Worm (Caenorhabditis elegans) whole organism, young adult: Measurements from ENCODE around the gene gskl-1.

Source experiments
- B0035.1 ChIP-seq: sonication (generic microtip); optimal IDR thresholded peaks from 2 replicates; lab custom pipeline; 2016; ENCODE audit warnings: missing genetic modification characterization, mild to moderate bottlenecking, missing compliant biosample characterization, missing genotype, missing genetic modification reagents
- B0336.3 ChIP-seq: fragments of 200-800 bp; sonication (Bioruptor generic); IDR thresholded peaks from 2 replicates; pipeline ENCODE4 v1.3.6; 2022; ENCODE audit warnings: missing genetic modification characterization, missing compliant biosample characterization
- D2030.7 ChIP-seq: fragments of 200-800 bp; sonication (Bioruptor generic); IDR thresholded peaks from 2 replicates; pipeline ENCODE4 v1.3.6; 2022; ENCODE audit warnings: missing genetic modification reagents, missing genetic modification characterization, missing compliant biosample characterization
- F10E7.11 ChIP-seq: sonication (generic microtip); optimal IDR thresholded peaks from 2 replicates; lab custom pipeline; 2017; ENCODE audit warnings: mild to moderate bottlenecking, missing genetic modification characterization, moderate library complexity, missing compliant biosample characterization
- F22D6.2 ChIP-seq: sonication (generic microtip); optimal IDR thresholded peaks from 2 replicates; lab custom pipeline; 2016; ENCODE audit warnings: mild to moderate bottlenecking, missing genetic modification characterization, missing compliant biosample characterization
- F49E8.2 ChIP-seq: sonication (generic microtip); optimal IDR thresholded peaks from 3 replicates; lab custom pipeline; 2017; ENCODE audit warnings: missing genetic modification characterization, mild to moderate bottlenecking, missing compliant biosample characterization, antibody characterized with exemption, moderate library complexity; ENCODE audit not compliant: insufficient read depth
- F57A8.1 ChIP-seq: fragments of 200-800 bp; sonication (Bioruptor generic); optimal IDR thresholded peaks from 2 replicates; lab custom pipeline; 2018; ENCODE audit warnings: mild to moderate bottlenecking, missing genetic modification characterization, moderate library complexity, missing compliant biosample characterization
- F57C9.4 ChIP-seq: sonication (generic microtip); optimal IDR thresholded peaks from 2 replicates; lab custom pipeline; 2017; ENCODE audit warnings: mild to moderate bottlenecking, missing genetic modification characterization, missing compliant biosample characterization
- T07F8.4 ChIP-seq: sonication (generic microtip); optimal IDR thresholded peaks from 2 replicates; lab custom pipeline; 2016; ENCODE audit warnings: mild to moderate bottlenecking, missing genetic modification characterization, moderate library complexity, missing compliant biosample characterization
- Y56A3A.18 ChIP-seq: fragments of 200-800 bp; sonication (Bioruptor generic); IDR thresholded peaks from 2 replicates; pipeline ENCODE4 v1.3.6; 2022; ENCODE audit warnings: missing genetic modification reagents, missing genetic modification characterization, missing compliant biosample characterization
- Y67H2A.10 ChIP-seq: fragments of 200-800 bp; sonication (Bioruptor generic); conservative IDR thresholded peaks from 2 replicates; pipeline ENCODE4 v1.3.6; 2022; ENCODE audit warnings: missing genetic modification reagents, missing genetic modification characterization, missing compliant biosample characterization
- Y79H2A.3 ChIP-seq: fragments of 200-800 bp; sonication (Bioruptor generic); conservative IDR thresholded peaks from 2 replicates; pipeline ENCODE4 v1.3.6; 2022; ENCODE audit warnings: missing genetic modification reagents, missing genetic modification characterization, missing compliant biosample characterization
- Y95B8A.8 ChIP-seq: fragments of 200-800 bp; sonication (Bioruptor generic); IDR thresholded peaks from 2 replicates; pipeline ENCODE4 v1.3.6; 2022; ENCODE audit warnings: missing genetic modification reagents, missing genetic modification characterization, missing compliant biosample characterization
- aptf-2 ChIP-seq: fragments of 200-800 bp; sonication (Bioruptor generic); conservative IDR thresholded peaks from 2 replicates; pipeline ENCODE4 v1.3.6; 2022; ENCODE audit warnings: missing genetic modification reagents, missing genetic modification characterization, missing compliant biosample characterization
- athp-1 ChIP-seq: sonication (generic microtip); optimal IDR thresholded peaks from 2 replicates; lab custom pipeline; 2017; ENCODE audit warnings: mild to moderate bottlenecking, missing genetic modification characterization, missing compliant biosample characterization
- attf-6 ChIP-seq: fragments of 200-800 bp; sonication (Bioruptor generic); IDR thresholded peaks from 2 replicates; pipeline ENCODE4 v1.3.6; 2022; ENCODE audit warnings: missing genetic modification reagents, missing genetic modification characterization, missing compliant biosample characterization
- cebp-1 ChIP-seq, 2 experiments: fragments of 200-800 bp in 1 of 2; sonication (Bioruptor generic) in 1 of 2; sonication (generic microtip) in 1 of 2; IDR thresholded peaks in 1 of 2; optimal IDR thresholded peaks in 1 of 2; 2 replicates each; pipeline versions ENCODE4 v1.3.6 to Lab custom; 2017 to 2022; ENCODE audit warnings: missing compliant biosample characterization in 2 of 2, missing genetic modification characterization in 2 of 2, mild to moderate bottlenecking in 1 of 2, missing genetic modification reagents in 1 of 2, moderate library complexity in 1 of 2
- ceh-40 ChIP-seq: fragments of 200-800 bp; sonication (Bioruptor generic); IDR thresholded peaks from 2 replicates; pipeline ENCODE4 v1.3.6; 2022; ENCODE audit warnings: missing genetic modification characterization, missing compliant biosample characterization
- ceh-58 ChIP-seq: fragments of 200-800 bp; sonication (Bioruptor generic); IDR thresholded peaks from 2 replicates; pipeline ENCODE4 v1.3.6; 2022; ENCODE audit warnings: missing genetic modification characterization, missing compliant biosample characterization
- chd-7 ChIP-seq: sonication (generic microtip); optimal IDR thresholded peaks from 2 replicates; lab custom pipeline; 2016; ENCODE audit warnings: mild to moderate bottlenecking, missing genetic modification characterization, moderate library complexity, missing compliant biosample characterization
- die-1 ChIP-seq: sonication (generic microtip); optimal IDR thresholded peaks from 2 replicates; lab custom pipeline; 2016; ENCODE audit warnings: missing genotype, mild to moderate bottlenecking, missing genetic modification characterization, missing compliant biosample characterization
- dox-1 ChIP-seq: fragments of 200-800 bp; sonication (Bioruptor generic); IDR thresholded peaks from 2 replicates; pipeline ENCODE4 v1.3.6; 2022; ENCODE audit warnings: missing genetic modification reagents, missing genetic modification characterization, missing compliant biosample characterization
- dpl-1 ChIP-seq: fragments of 150-350 bp; optimal IDR thresholded peaks from 2 replicates; lab custom pipeline; 2014; ENCODE audit warnings: missing biosample characterization, missing genetic modification reagents, missing genetic modification characterization
- egl-18 ChIP-seq: fragments of 200-800 bp; sonication (Bioruptor generic); IDR thresholded peaks from 2 replicates; pipeline ENCODE4 v1.3.6; 2022; ENCODE audit warnings: missing genetic modification reagents, missing genetic modification characterization, missing compliant biosample characterization
- ekl-4 ChIP-seq: fragments of 200-800 bp; sonication (Bioruptor generic); IDR thresholded peaks from 2 replicates; pipeline ENCODE4 v1.3.6; 2022; ENCODE audit warnings: missing genetic modification reagents, missing genetic modification characterization, missing compliant biosample characterization
- fkh-3 ChIP-seq: sonication (generic microtip); optimal IDR thresholded peaks from 2 replicates; lab custom pipeline; 2016; ENCODE audit warnings: mild to moderate bottlenecking, missing genetic modification characterization, missing compliant biosample characterization
- him-1 ChIP-seq: sonication (generic microtip); optimal IDR thresholded peaks from 2 replicates; lab custom pipeline; 2016; ENCODE audit warnings: missing genotype, missing genetic modification reagents, missing genetic modification characterization, missing compliant biosample characterization
- hrde-1 ChIP-seq: sonication (generic microtip); optimal IDR thresholded peaks from 2 replicates; lab custom pipeline; 2016; ENCODE audit warnings: missing genetic modification characterization, mild to moderate bottlenecking, missing compliant biosample characterization, moderate library complexity, missing genotype, missing genetic modification reagents, borderline replicate concordance
- let-526 ChIP-seq: fragments of 200-800 bp; sonication (Bioruptor generic); IDR thresholded peaks from 2 replicates; pipeline ENCODE4 v1.3.6; 2022; ENCODE audit warnings: missing genetic modification reagents, missing genetic modification characterization, missing compliant biosample characterization
- lin-26 ChIP-seq: fragments of 200-800 bp; sonication (Bioruptor generic); IDR thresholded peaks from 2 replicates; pipeline ENCODE4 v1.3.6; 2022; ENCODE audit warnings: missing genetic modification reagents, missing genetic modification characterization, missing compliant biosample characterization
- lin-35 ChIP-seq, 3 experiments: fragments of 150-350 bp in 2 of 3; sonication (generic microtip) in 1 of 3; optimal IDR thresholded peaks; 2 replicates each; lab custom pipeline; 2014 to 2018; ENCODE audit warnings: missing biosample characterization in 3 of 3, missing genetic modification characterization in 3 of 3, missing genetic modification reagents in 3 of 3
- lsl-1 ChIP-seq: fragments of 200-800 bp; sonication (Bioruptor generic); optimal IDR thresholded peaks from 2 replicates; lab custom pipeline; 2018; ENCODE audit warnings: mild to moderate bottlenecking, missing genetic modification characterization, moderate library complexity, missing compliant biosample characterization
- madf-10 ChIP-seq: sonication (generic microtip); optimal IDR thresholded peaks from 2 replicates; lab custom pipeline; 2016; ENCODE audit warnings: mild to moderate bottlenecking, missing genetic modification characterization, missing compliant biosample characterization
- madf-3 ChIP-seq: fragments of 200-800 bp; sonication (Bioruptor generic); IDR thresholded peaks from 2 replicates; pipeline ENCODE4 v1.3.6; 2022; ENCODE audit warnings: missing genetic modification reagents, missing genetic modification characterization, missing compliant biosample characterization
- madf-6 ChIP-seq: fragments of 200-800 bp; sonication (Bioruptor generic); IDR thresholded peaks from 2 replicates; pipeline ENCODE4 v1.3.6; 2022; ENCODE audit warnings: missing genetic modification reagents, missing genetic modification characterization, missing compliant biosample characterization
- madf-8 ChIP-seq: fragments of 200-800 bp; sonication (Bioruptor generic); conservative IDR thresholded peaks from 2 replicates; pipeline ENCODE4 v1.3.6; 2022; ENCODE audit warnings: missing genetic modification reagents, missing genetic modification characterization, missing compliant biosample characterization
- mes-4 ChIP-seq: sonication (generic microtip); optimal IDR thresholded peaks from 2 replicates; lab custom pipeline; 2016; ENCODE audit warnings: missing genotype, missing genetic modification characterization, missing compliant biosample characterization
- nfya-2 ChIP-seq: fragments of 200-800 bp; sonication (Bioruptor generic); IDR thresholded peaks from 2 replicates; pipeline ENCODE4 v1.3.6; 2022; ENCODE audit warnings: missing genetic modification reagents, missing genetic modification characterization, missing compliant biosample characterization
- nhr-120 ChIP-seq: fragments of 200-800 bp; sonication (Bioruptor generic); IDR thresholded peaks from 2 replicates; pipeline ENCODE4 v1.3.6; 2022; ENCODE audit warnings: missing genetic modification characterization, missing compliant biosample characterization
- nhr-27 ChIP-seq: fragments of 200-800 bp; sonication (Bioruptor generic); optimal IDR thresholded peaks from 2 replicates; lab custom pipeline; 2018; ENCODE audit warnings: mild to moderate bottlenecking, missing genetic modification characterization, moderate library complexity, missing compliant biosample characterization
- nhr-80 ChIP-seq: sonication (generic microtip); optimal IDR thresholded peaks from 2 replicates; lab custom pipeline; 2016; ENCODE audit warnings: missing genetic modification characterization, missing compliant biosample characterization
- nhr-90 ChIP-seq: sonication (generic microtip); optimal IDR thresholded peaks from 2 replicates; lab custom pipeline; 2016; ENCODE audit warnings: missing genotype, mild to moderate bottlenecking, missing genetic modification characterization, missing compliant biosample characterization
- snpc-1.1 ChIP-seq: sonication (generic microtip); optimal IDR thresholded peaks from 2 replicates; lab custom pipeline; 2017; ENCODE audit warnings: missing genetic modification characterization, mild to moderate bottlenecking, missing compliant biosample characterization, antibody characterized with exemption, moderate library complexity, missing genotype, missing genetic modification reagents; ENCODE audit not compliant: insufficient read depth
- snpc-3.4 ChIP-seq: sonication (generic microtip); optimal IDR thresholded peaks from 2 replicates; lab custom pipeline; 2017; ENCODE audit warnings: missing genetic modification characterization, mild to moderate bottlenecking, missing compliant biosample characterization, antibody characterized with exemption, moderate library complexity, missing genotype, missing genetic modification reagents
- sptf-2 ChIP-seq: fragments of 200-800 bp; sonication (Bioruptor generic); optimal IDR thresholded peaks from 2 replicates; lab custom pipeline; 2018; ENCODE audit warnings: mild to moderate bottlenecking, missing genetic modification characterization, missing compliant biosample characterization
- tbp1 ChIP-seq: fragments of 200-800 bp; sonication (Bioruptor generic); optimal IDR thresholded peaks from 2 replicates; lab custom pipeline; 2018; ENCODE audit warnings: mild to moderate bottlenecking, missing genetic modification characterization, missing compliant biosample characterization
- tlf-1 ChIP-seq: fragments of 200-800 bp; sonication (Bioruptor generic); optimal IDR thresholded peaks from 2 replicates; lab custom pipeline; 2018; ENCODE audit warnings: mild to moderate bottlenecking, missing genetic modification characterization, missing compliant biosample characterization
- unc-62 ChIP-seq: fragments of 150-350 bp; optimal IDR thresholded peaks from 2 replicates; lab custom pipeline; 2014; ENCODE audit warnings: missing biosample characterization, missing genetic modification reagents, missing genetic modification characterization
- xnd-1 ChIP-seq: sonication (generic microtip); optimal IDR thresholded peaks from 2 replicates; lab custom pipeline; 2016; ENCODE audit warnings: missing genotype, missing genetic modification reagents, missing genetic modification characterization, missing compliant biosample characterization

The gskl-1 gene

ce11 chrII:10935336-10935735 is 12.0 kb upstream of the gskl-1 start (continued):
- TF ChIP-seq F57C9.4 (tag; lab: Kevin White, UChicago) (no peak), tbp1 (GFP tag; lab: Kevin White, UChicago) (peak; percentile 41), attf-6 (0 out of 2 replicates have a peak, but pooled peaks have one; percentile 31), snpc-3.4 (tag; lab: Kevin White, UChicago) (peak; percentile 54), nhr-80 (tag; lab: Kevin White, UChicago) (no peak), aptf-2 (GFP tag; lab: Robert Waterston, UW) (no peak), dox-1 (peak; percentile 72), madf-10 (no peak), tlf-1 (peak; percentile 63), unc-62 (no peak), Y79H2A.3 (GFP tag; lab: Robert Waterston, UW) (peak; percentile 81), madf-8 (GFP tag; lab: Robert Waterston, UW) (peak; percentile 89), ceh-40 (no peak), mes-4 (tag; lab: Kevin White, UChicago) (no peak), ceh-58 (GFP tag; lab: Robert Waterston, UW) (no peak), madf-6 (GFP tag; lab: Robert Waterston, UW) (peak; percentile 97), athp-1 (tag; lab: Kevin White, UChicago) (no peak), B0035.1 (no peak), lin-26 (GFP tag; lab: Robert Waterston, UW) (no peak), sptf-2 (GFP tag; lab: Kevin White, UChicago) (no peak), let-526 (GFP tag; lab: Robert Waterston, UW) (no peak), fkh-3 (no peak), cebp-1 (GFP tag; IDR thresholded peaks at IDR 0.05; lab: Robert Waterston, UW) (no peak), cebp-1 (tag; optimal IDR thresholded peaks at IDR 0.05; lab: Kevin White, UChicago) (no peak), F10E7.11 (no peak), T07F8.4 (tag; lab: Kevin White, UChicago) (no peak), him-1 (tag; lab: Kevin White, UChicago) (no peak), ekl-4 (GFP tag; lab: Robert Waterston, UW) (no peak), snpc-1.1 (tag; lab: Kevin White, UChicago) (no peak), egl-18 (GFP tag; lab: Robert Waterston, UW) (no peak), nhr-90 (tag; lab: Kevin White, UChicago) (no peak), B0336.3 (GFP tag; lab: Robert Waterston, UW) (no peak), xnd-1 (peak; percentile 92), F57A8.1 (GFP tag; lab: Kevin White, UChicago) (no peak), Y95B8A.8 (GFP tag; lab: Robert Waterston, UW) (peak; percentile 84), nhr-120 (GFP tag; lab: Robert Waterston, UW) (no peak), lsl-1 (GFP tag; lab: Kevin White, UChicago) (peak; percentile 95), chd-7 (tag; lab: Kevin White, UChicago) (no peak), Y67H2A.10 (GFP tag; lab: Robert Waterston, UW) (0 out of 2 replicates have a peak, but pooled peaks have one; percentile 22), nfya-2 (GFP tag; lab: Robert Waterston, UW) (no peak), nhr-27 (tag; lab: Kevin White, UChicago) (no peak), lin-35 (GFP tag; optimal IDR thresholded peaks at IDR 0.05; lab: Kevin White, UChicago) (no peak), hrde-1 (tag; lab: Kevin White, UChicago) (no peak), F49E8.2 (tag; lab: Kevin White, UChicago) (peak; percentile 90), Y56A3A.18 (GFP tag; lab: Robert Waterston, UW) (no peak), D2030.7 (GFP tag; lab: Robert Waterston, UW) (peak; percentile 90), F22D6.2 (no peak), die-1 (tag; lab: Kevin White, UChicago) (no peak), dpl-1 (GFP tag; lab: Kevin White, UChicago) (peak; percentile 25), madf-3 (peak; percentile 82)
